Worm (Caenorhabditis elegans) whole organism, L4 larva: Measurements from ENCODE around the gene srz-20.

Source experiments
- F26F4.8 ChIP-seq: fragments of 200-800 bp; sonication (Bioruptor generic); conservative IDR thresholded peaks from 2 replicates; pipeline ENCODE4 v1.3.6; 2022; ENCODE audit warnings: missing genetic modification characterization, missing compliant biosample characterization
- daf-8 ChIP-seq: fragments of 200-800 bp; sonication (Bioruptor generic); IDR thresholded peaks from 2 replicates; pipeline ENCODE4 v1.3.6; 2022; ENCODE audit warnings: missing genetic modification characterization, missing compliant biosample characterization
- lin-15B ChIP-seq: fragments of 150-350 bp; sonication (generic microtip); optimal IDR thresholded peaks from 3 replicates; lab custom pipeline; 2014; ENCODE audit warnings: missing biosample characterization, missing genetic modification characterization

ce11 chrIV:3965013-3965412 lies 49.6 kb downstream of the srz-20 start, which contains the start of gene clec-76:
- TF ChIP-seq lin-15B (tag; lab: Kevin White, UChicago) (no peak), F26F4.8 (GFP tag; lab: Robert Waterston, UW) (no peak), daf-8 (GFP tag; lab: Robert Waterston, UW) (no peak)
